Worm (Caenorhabditis elegans): ENCODE measurements around the gene scvp-1.

scvp-1 gene

DNA sequence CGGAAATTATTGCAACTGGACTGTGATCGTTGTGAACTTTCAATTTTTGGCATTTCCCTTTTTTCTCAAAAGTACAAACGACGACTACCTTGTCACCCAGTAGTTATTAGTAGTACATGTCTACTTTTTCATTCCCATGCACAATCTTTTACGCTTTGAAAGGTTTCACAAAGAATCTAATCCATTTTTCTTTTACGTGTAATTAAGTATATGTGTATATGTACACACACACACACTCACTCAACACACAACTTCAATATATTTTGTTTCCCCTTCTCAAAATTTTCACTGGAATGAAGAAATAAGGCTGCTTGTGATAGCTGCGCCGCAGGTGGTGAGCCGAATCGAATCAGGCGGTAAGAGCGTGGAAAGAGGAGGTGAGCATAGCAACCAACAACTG, 6.4 kb downstream of the scvp-1 start, which contains the start of gene F58B4.6:
TSS of gene F58B4.6 (plus strand) at position 301 of the 400 bp plus-strand sequence.
- TF ChIP-seq ztf-28 (GFP tag; IDR thresholded peaks at IDR 0.05) (no peak), B0336.3 (GFP tag; IDR thresholded peaks at IDR 0.05) (no peak), efl-1 (GFP tag; optimal IDR thresholded peaks at IDR 0.05) (no peak), zim-3 (tag; optimal IDR thresholded peaks at IDR 0.05) (no peak), egrh-3 (GFP tag; IDR thresholded peaks at IDR 0.05) (no peak), B0261.1 (tag; optimal IDR thresholded peaks at IDR 0.05) (no peak)

DNA sequence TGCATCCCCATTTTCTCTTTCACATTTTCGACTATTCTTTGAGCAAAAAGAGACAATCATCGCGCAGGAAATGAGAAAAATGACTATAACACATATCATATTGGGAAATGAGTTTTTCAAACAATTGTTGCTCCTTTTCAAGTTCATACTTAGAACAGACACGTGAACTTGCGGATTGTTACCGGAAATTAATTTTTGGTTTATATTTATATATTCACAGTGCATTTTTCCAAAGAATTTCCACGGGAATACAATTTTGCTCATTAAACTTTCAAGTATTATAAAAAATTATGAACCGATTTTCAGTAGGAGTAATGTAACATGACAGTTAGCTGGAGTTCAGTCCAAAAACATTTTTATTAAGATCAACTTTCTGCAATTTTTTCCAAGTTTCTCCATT, 7.9 kb downstream of the scvp-1 start, which contains the start of gene F58B4.7:
TSS of gene F58B4.7 (minus strand) at position 101 of the 400 bp plus-strand sequence.
- no peak for TF ChIP-seq unc-130 (GFP tag; optimal IDR thresholded peaks at IDR 0.05)
- no peak for TF ChIP-seq madf-10 (tag; optimal IDR thresholded peaks at IDR 0.05)

DNA sequence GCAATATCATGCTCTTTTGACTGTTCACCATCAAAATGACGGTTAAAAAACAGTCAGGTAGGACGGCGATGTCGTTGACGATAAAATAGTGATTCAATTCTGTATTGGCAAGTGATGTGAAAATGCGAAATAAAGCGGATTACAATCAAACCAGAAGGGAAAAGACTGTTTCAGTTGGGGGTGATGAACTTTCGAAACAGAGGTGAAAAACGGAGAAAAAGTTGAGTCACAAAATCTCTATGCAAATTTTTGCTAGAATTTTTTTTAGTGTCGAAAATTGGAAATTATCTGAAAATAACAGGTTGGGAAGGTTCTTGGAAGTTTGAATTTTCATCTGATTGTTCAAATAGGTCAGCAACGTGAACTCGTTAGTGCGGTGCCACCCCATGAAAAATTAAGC, 9.3 kb downstream of the scvp-1 start, which contains the start of gene nas-31:
TSS of gene nas-31 (minus strand) at position 101 of the 400 bp plus-strand sequence.
- no peak for TF ChIP-seq egrh-3 (GFP tag; IDR thresholded peaks at IDR 0.05)
- TF ChIP-seq sdz-38 (tag; optimal IDR thresholded peaks at IDR 0.05) = no peak
- no peak for TF ChIP-seq nfya-1 (tag; optimal IDR thresholded peaks at IDR 0.05; ENCODE audit: borderline replicate concordance, insufficient read depth)
- TF ChIP-seq aptf-2 (GFP tag; conservative IDR thresholded peaks at IDR 0.05) = no peak
- no peak for TF ChIP-seq madf-8 (GFP tag; conservative IDR thresholded peaks at IDR 0.05)
- TF ChIP-seq C06A6.2 (GFP tag; conservative IDR thresholded peaks at IDR 0.05) = no peak
- TF ChIP-seq zim-3 (tag; optimal IDR thresholded peaks at IDR 0.05) = no peak
- TF ChIP-seq lag-1 (GFP tag; IDR thresholded peaks at IDR 0.05) = no peak
- no peak for TF ChIP-seq rec-8 (tag; optimal IDR thresholded peaks at IDR 0.05)
- TF ChIP-seq gei-17 (GFP tag; optimal IDR thresholded peaks at IDR 0.05) = no peak
- TF ChIP-seq F57A8.1 (GFP tag; optimal IDR thresholded peaks at IDR 0.05) = no peak
- no peak for TF ChIP-seq athp-1 (tag; optimal IDR thresholded peaks at IDR 0.05)
- no peak for TF ChIP-seq ceh-79 (tag; optimal IDR thresholded peaks at IDR 0.05)
- TF ChIP-seq mel-28 (tag; optimal IDR thresholded peaks at IDR 0.05; ENCODE audit: borderline replicate concordance) = no peak

ce11 chrV:10918373-10918772, 12.7 kb downstream of the scvp-1 start, which contains the start of gene F58B4.2:
TSS of gene F58B4.2 (minus strand) at chrV:10918473.
- TF ChIP-seq madf-3 (GFP tag; IDR thresholded peaks at IDR 0.05) (no peak), mes-4 (tag; optimal IDR thresholded peaks at IDR 0.05) (no peak), B0261.1 (tag; optimal IDR thresholded peaks at IDR 0.05) (no peak), ama-1 (optimal IDR thresholded peaks at IDR 0.05) (no peak), ama-1 (GFP tag; optimal IDR thresholded peaks at IDR 0.05) (no peak), F39B2.1 (GFP tag; IDR thresholded peaks at IDR 0.05) (no peak), hsf-1 (GFP tag; IDR thresholded peaks at IDR 0.05) (no peak), repo-1 (tag; optimal IDR thresholded peaks at IDR 0.05) (no peak), F22D6.2 (tag; optimal IDR thresholded peaks at IDR 0.05) (no peak), lin-40 (tag; optimal IDR thresholded peaks at IDR 0.05) (no peak), snpc-4 (GFP tag; optimal IDR thresholded peaks at IDR 0.05) (no peak), snpc-4 (tag; optimal IDR thresholded peaks at IDR 0.05) (no peak), him-1 (tag; optimal IDR thresholded peaks at IDR 0.05) (no peak), hmg-20 (GFP tag; IDR thresholded peaks at IDR 0.05) (no peak), nfya-2 (GFP tag; IDR thresholded peaks at IDR 0.05) (no peak), nhr-27 (tag; optimal IDR thresholded peaks at IDR 0.05) (no peak), D2030.7 (GFP tag; IDR thresholded peaks at IDR 0.05) (no peak), lin-54 (GFP tag; optimal IDR thresholded peaks at IDR 0.05) (no peak), egl-18 (GFP tag; IDR thresholded peaks at IDR 0.05) (no peak), T26A5.8 (tag; optimal IDR thresholded peaks at IDR 0.05) (no peak)

Data from whole organism, young adult.